Fruit fly (Drosophila melanogaster) whole organism, embryonic: ENCODE results near the gene Ykt6.
A peak's percentile ranks its signal among the peaks of the same experiment; 100 is the strongest.

Experiments used
- Abd-B ChIP-seq: fragments of 200-800 bp; sonication (Bioruptor generic); optimal IDR thresholded peaks from 2 replicates; lab custom pipeline; 2018; ENCODE audit warnings: missing biosample characterization, mild to moderate bottlenecking, missing genetic modification characterization, moderate library complexity
- CG10274 ChIP-seq: fragments of 200-800 bp; sonication (Bioruptor generic); optimal IDR thresholded peaks from 3 replicates; lab custom pipeline; 2017; ENCODE audit warnings: missing biosample characterization, mild to moderate bottlenecking, missing genetic modification characterization
- CG10565 ChIP-seq: fragments of 200-800 bp; sonication (Bioruptor generic); optimal IDR thresholded peaks from 3 replicates; lab custom pipeline; 2016; ENCODE audit warnings: missing biosample characterization, mild to moderate bottlenecking, missing genetic modification characterization
- CG10959 ChIP-seq: fragments of 200-800 bp; sonication (Bioruptor generic); IDR thresholded peaks from 2 replicates; pipeline ENCODE4 v1.3.6; 2022; ENCODE audit warnings: missing biosample characterization, missing genetic modification characterization
- CG10979 ChIP-seq: fragments of 200-800 bp; sonication (Bioruptor generic); optimal IDR thresholded peaks from 2 replicates; lab custom pipeline; 2018; ENCODE audit warnings: missing biosample characterization, mild to moderate bottlenecking, missing genetic modification characterization, moderate library complexity
- CG12744 ChIP-seq: fragments of 200-800 bp; sonication (Bioruptor generic); optimal IDR thresholded peaks from 2 replicates; lab custom pipeline; 2016; ENCODE audit warnings: missing biosample characterization, missing genetic modification characterization
- CG14860 ChIP-seq: fragments of 200-800 bp; sonication (Bioruptor generic); IDR thresholded peaks from 3 replicates; pipeline ENCODE4 v1.3.6; 2022; ENCODE audit warnings: missing biosample characterization, missing genetic modification characterization; ENCODE audit not compliant: partially characterized antibody
- CG15011 ChIP-seq: fragments of 200-800 bp; sonication (Bioruptor generic); optimal IDR thresholded peaks from 3 replicates; lab custom pipeline; 2018; ENCODE audit warnings: missing biosample characterization, mild to moderate bottlenecking, missing genetic modification characterization
- CG17829 ChIP-seq: fragments of 200-800 bp; optimal IDR thresholded peaks from 2 replicates; lab custom pipeline; 2019; ENCODE audit warnings: missing biosample characterization, mild to moderate bottlenecking, missing genetic modification characterization, moderate library complexity
- CG18599 ChIP-seq: fragments of 200-800 bp; sonication (Bioruptor generic); optimal IDR thresholded peaks from 3 replicates; lab custom pipeline; 2017; ENCODE audit warnings: missing biosample characterization, missing genetic modification characterization, mild to moderate bottlenecking, moderate library complexity, missing genetic modification reagents
- CG18619 ChIP-seq: fragments of 200-800 bp; sonication (Bioruptor generic); optimal IDR thresholded peaks from 3 replicates; lab custom pipeline; 2017; ENCODE audit warnings: missing biosample characterization, mild to moderate bottlenecking, missing genetic modification characterization
- CG31441 ChIP-seq: fragments of 200-800 bp; sonication (Bioruptor generic); IDR thresholded peaks from 2 replicates; pipeline ENCODE4 v1.3.6; 2022; ENCODE audit warnings: missing biosample characterization, missing genetic modification characterization
- CG3281 ChIP-seq: fragments of 200-800 bp; sonication (Bioruptor generic); optimal IDR thresholded peaks from 3 replicates; lab custom pipeline; 2017; ENCODE audit warnings: missing biosample characterization, mild to moderate bottlenecking, missing genetic modification characterization
- CG34376 ChIP-seq: fragments of 200-800 bp; sonication (Bioruptor generic); optimal IDR thresholded peaks from 2 replicates; lab custom pipeline; 2018; ENCODE audit warnings: missing biosample characterization, mild to moderate bottlenecking, missing genetic modification characterization
- CG43689 ChIP-seq: fragments of 200-800 bp; sonication (Bioruptor generic); IDR thresholded peaks from 2 replicates; pipeline ENCODE4 v1.3.6; 2022; ENCODE audit warnings: missing biosample characterization, missing genetic modification characterization
- CG4424 ChIP-seq: fragments of 200-800 bp; sonication (Bioruptor generic); optimal IDR thresholded peaks from 3 replicates; lab custom pipeline; 2016; ENCODE audit warnings: missing biosample characterization, missing genetic modification characterization
- CG7556 ChIP-seq: fragments of 200-800 bp; sonication (Bioruptor generic); optimal IDR thresholded peaks from 2 replicates; lab custom pipeline; 2017; ENCODE audit warnings: missing biosample characterization, mild to moderate bottlenecking, missing genetic modification characterization
- CG9727 ChIP-seq: fragments of 200-800 bp; sonication (Bioruptor generic); optimal IDR thresholded peaks from 3 replicates; lab custom pipeline; 2017; ENCODE audit warnings: missing biosample characterization, mild to moderate bottlenecking, missing genetic modification characterization
- CTCF ChIP-seq: fragments of 200-800 bp; sonication (Bioruptor generic); optimal IDR thresholded peaks from 2 replicates; lab custom pipeline; 2017; ENCODE audit warnings: missing biosample characterization, mild to moderate bottlenecking, missing genetic modification characterization, moderate library complexity
- Deaf1 ChIP-seq: fragments of 200-800 bp; optimal IDR thresholded peaks from 3 replicates; lab custom pipeline; 2019; ENCODE audit warnings: missing biosample characterization, mild to moderate bottlenecking, missing genetic modification characterization, moderate library complexity
- Dp ChIP-seq: fragments of 200-800 bp; sonication (Bioruptor generic); optimal IDR thresholded peaks from 2 replicates; lab custom pipeline; 2018; ENCODE audit warnings: missing biosample characterization, mild to moderate bottlenecking, missing genetic modification characterization, moderate library complexity
- Elba2 ChIP-seq: fragments of 200-800 bp; sonication (Bioruptor generic); optimal IDR thresholded peaks from 3 replicates; lab custom pipeline; 2016; ENCODE audit warnings: missing biosample characterization, missing genetic modification characterization
- MTF-1 ChIP-seq: fragments of 200-800 bp; sonication (Bioruptor generic); optimal IDR thresholded peaks from 2 replicates; lab custom pipeline; 2018; ENCODE audit warnings: missing biosample characterization, mild to moderate bottlenecking, missing genetic modification characterization, borderline replicate concordance
- Mrtf ChIP-seq: fragments of 200-800 bp; sonication (Bioruptor generic); IDR thresholded peaks from 3 replicates; pipeline ENCODE4 v1.3.6; 2022; ENCODE audit warnings: missing biosample characterization, missing genetic modification characterization
- Rx ChIP-seq: fragments of 200-800 bp; sonication (Bioruptor generic); IDR thresholded peaks from 2 replicates; pipeline ENCODE4 v1.3.6; 2022; ENCODE audit warnings: missing biosample characterization, missing genetic modification characterization
- Sin3A ChIP-seq: fragments of >200 bp; optimal IDR thresholded peaks from 2 replicates; lab custom pipeline; 2018
- Sry-δ ChIP-seq: fragments of 200-800 bp; sonication (Bioruptor generic); optimal IDR thresholded peaks from 2 replicates; lab custom pipeline; 2016; ENCODE audit warnings: missing biosample characterization, missing genetic modification characterization
- Xrp1 ChIP-seq: fragments of 200-800 bp; sonication (Bioruptor generic); IDR thresholded peaks from 2 replicates; pipeline ENCODE4 v1.3.6; 2022; ENCODE audit warnings: missing biosample characterization, missing genetic modification characterization
- bowl ChIP-seq: fragments of 200-800 bp; sonication (Bioruptor generic); IDR thresholded peaks from 2 replicates; pipeline ENCODE4 v1.3.6; 2022; ENCODE audit warnings: missing biosample characterization, missing genetic modification characterization
- cg ChIP-seq: fragments of 200-800 bp; sonication (Bioruptor generic); optimal IDR thresholded peaks from 3 replicates; lab custom pipeline; 2019; ENCODE audit warnings: missing biosample characterization, mild to moderate bottlenecking, missing genetic modification characterization, moderate library complexity
- da ChIP-seq: fragments of 200-800 bp; sonication (Bioruptor generic); optimal IDR thresholded peaks from 2 replicates; lab custom pipeline; 2016; ENCODE audit warnings: missing biosample characterization, missing genetic modification characterization
- dpn ChIP-seq, 2 experiments: fragments of 200-800 bp; sonication (Bioruptor generic); optimal IDR thresholded peaks; 3 replicates each; lab custom pipeline; 2016; ENCODE audit warnings: missing biosample characterization in 2 of 2, missing genetic modification characterization in 2 of 2
- fd102C ChIP-seq: fragments of 200-800 bp; sonication (Bioruptor generic); optimal IDR thresholded peaks from 2 replicates; lab custom pipeline; 2018; ENCODE audit warnings: missing biosample characterization, mild to moderate bottlenecking, missing genetic modification characterization, moderate library complexity
- gcm2 ChIP-seq: fragments of 200-800 bp; sonication (Bioruptor generic); optimal IDR thresholded peaks from 2 replicates; lab custom pipeline; 2016; ENCODE audit warnings: missing biosample characterization, missing genetic modification characterization
- hkb ChIP-seq, 2 experiments: fragments of 200-800 bp in 1 of 2; fragments of >200 bp in 1 of 2; sonication (Bioruptor generic) in 1 of 2; IDR thresholded peaks in 1 of 2; optimal IDR thresholded peaks in 1 of 2; 2 replicates each; pipeline versions ENCODE4 v1.3.6 to Lab custom; 2017 to 2022; ENCODE audit warnings: missing biosample characterization in 1 of 2, missing genetic modification characterization in 1 of 2
- hth ChIP-seq: fragments of >200 bp; optimal IDR thresholded peaks from 2 replicates; lab custom pipeline; 2017; ENCODE audit warnings: inconsistent platforms
- kni ChIP-seq: fragments of 200-800 bp; sonication (Bioruptor generic); optimal IDR thresholded peaks from 3 replicates; lab custom pipeline; 2017; ENCODE audit warnings: mild to moderate bottlenecking, missing biosample characterization, missing genetic modification reagents, missing genetic modification characterization
- knrl ChIP-seq: fragments of 200-800 bp; sonication (Bioruptor generic); IDR thresholded peaks from 3 replicates; pipeline ENCODE4 v1.3.6; 2022; ENCODE audit warnings: missing biosample characterization, missing genetic modification characterization; ENCODE audit not compliant: partially characterized antibody
- luna ChIP-seq: fragments of 200-800 bp; sonication (Bioruptor generic); optimal IDR thresholded peaks from 2 replicates; lab custom pipeline; 2016; ENCODE audit warnings: missing biosample characterization, missing genetic modification characterization
- maf-S ChIP-seq: fragments of 200-800 bp; sonication (Bioruptor generic); optimal IDR thresholded peaks from 2 replicates; lab custom pipeline; 2016; ENCODE audit warnings: missing biosample characterization, missing genetic modification characterization
- nerfin-1 ChIP-seq: fragments of 200-800 bp; sonication (Bioruptor generic); optimal IDR thresholded peaks from 3 replicates; lab custom pipeline; 2019; ENCODE audit warnings: missing biosample characterization, mild to moderate bottlenecking, missing genetic modification characterization, moderate library complexity
- phol ChIP-seq: fragments of 200-800 bp; sonication (Bioruptor generic); optimal IDR thresholded peaks from 3 replicates; lab custom pipeline; 2018; ENCODE audit warnings: missing biosample characterization, mild to moderate bottlenecking, missing genetic modification characterization, moderate library complexity
- psq ChIP-seq: fragments of 200-800 bp; sonication (Bioruptor generic); optimal IDR thresholded peaks from 2 replicates; lab custom pipeline; 2017; ENCODE audit warnings: missing biosample characterization, missing genetic modification characterization
- pzg ChIP-seq: fragments of 200-800 bp; sonication (Bioruptor generic); optimal IDR thresholded peaks from 3 replicates; lab custom pipeline; 2018; ENCODE audit warnings: missing biosample characterization, mild to moderate bottlenecking, missing genetic modification characterization, moderate library complexity
- sc ChIP-seq, 3 experiments: fragments of >200 bp in 2 of 3; fragments of 200-800 bp in 1 of 3; sonication (Bioruptor generic) in 1 of 3; optimal IDR thresholded peaks; 2 replicates in 2 of 3; 3 replicates in 1 of 3; lab custom pipeline; 2017; ENCODE audit warnings: mild to moderate bottlenecking in 1 of 3, missing biosample characterization in 1 of 3, missing genetic modification characterization in 1 of 3, missing genetic modification reagents in 1 of 3
- tap ChIP-seq: fragments of 200-800 bp; optimal IDR thresholded peaks from 3 replicates; lab custom pipeline; 2019; ENCODE audit warnings: missing biosample characterization, mild to moderate bottlenecking, missing genetic modification characterization, moderate library complexity
- vnd ChIP-seq: fragments of 200-800 bp; sonication (Bioruptor generic); IDR thresholded peaks from 3 replicates; pipeline ENCODE4 v1.3.6; 2022; ENCODE audit warnings: missing biosample characterization, missing genetic modification characterization; ENCODE audit not compliant: partially characterized antibody
- zen2 ChIP-seq: fragments of 200-800 bp; sonication (Bioruptor generic); IDR thresholded peaks from 3 replicates; pipeline ENCODE4 v1.3.6; 2022; ENCODE audit warnings: missing biosample characterization, missing genetic modification characterization; ENCODE audit not compliant: partially characterized antibody

Gene Ykt6

DNA sequence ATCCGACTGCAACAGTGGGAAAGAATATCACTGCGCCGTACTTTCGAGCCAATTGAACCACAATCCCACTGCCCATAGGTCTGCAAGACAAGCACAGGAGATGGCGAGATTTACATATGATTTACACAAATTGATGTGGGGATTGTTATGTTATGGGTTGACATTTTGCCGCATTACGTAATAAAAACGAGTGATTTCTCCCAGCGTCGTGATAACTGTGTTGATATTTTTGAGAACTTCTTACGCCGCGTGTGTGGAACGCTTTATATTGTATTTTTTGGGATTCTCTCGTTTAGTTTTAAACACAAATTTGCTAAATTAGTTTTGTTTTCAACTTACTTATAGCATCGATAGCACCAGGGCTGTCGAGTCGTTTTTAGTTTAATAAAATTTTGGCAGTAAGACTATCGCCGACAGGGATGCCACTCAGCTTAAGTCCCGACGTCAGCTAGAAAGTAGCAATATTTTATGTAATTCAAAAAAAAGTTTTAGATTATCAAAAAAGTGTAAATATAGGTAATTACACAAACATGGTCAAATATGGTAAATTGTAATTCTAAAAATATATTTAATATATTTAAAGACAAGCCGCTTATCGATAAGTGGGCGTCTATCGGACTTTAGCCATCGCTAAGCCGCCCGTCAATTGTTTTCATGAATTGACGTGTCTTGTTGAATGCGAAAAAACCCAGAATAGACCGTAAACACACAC, 26.6 kb upstream of the Ykt6 start, which contains the start of the genes CG45089, ND-MNLL and p115 (continued):
- TF ChIP-seq sc (optimal IDR thresholded peaks at IDR 0.05; lab: Kevin White, UChicago) (no peak), sc (GFP tag; optimal IDR thresholded peaks at IDR 0.05; lab: Kevin White, UChicago) (peak; percentile 6), CG12744 (GFP tag; lab: Kevin White, UChicago) (no peak), CG14860 (GFP tag; lab: Robert Waterston, UW) (peak; percentile 61; the same call in 2 of the 3 replicates), CG9727 (GFP tag; lab: Kevin White, UChicago) (peak; percentile 71), CG10565 (GFP tag; lab: Kevin White, UChicago) (no peak), Dp (GFP tag; lab: Kevin White, UChicago) (peak; percentile 35), tap (peak; percentile 39), psq (GFP tag; lab: Kevin White, UChicago) (no peak), knrl (GFP tag; lab: Robert Waterston, UW) (peak; percentile 69), Mrtf (no peak), Sry-δ (GFP tag; lab: Kevin White, UChicago) (peak; percentile 78), CG10274 (GFP tag; lab: Kevin White, UChicago) (no peak), CG10959 (GFP tag; lab: Robert Waterston, UW) (no peak), CG15011 (no peak), CG34376 (GFP tag; lab: Kevin White, UChicago) (no peak), maf-S (no peak), nerfin-1 (tag; lab: Kevin White, UChicago) (peak; percentile 41), CG31441 (peak; percentile 64), phol (tag; lab: Kevin White, UChicago) (peak; percentile 69), luna (GFP tag; lab: Kevin White, UChicago) (no peak), CG18599 (GFP tag; lab: Kevin White, UChicago) (peak; percentile 51), Elba2 (peak; percentile 67), CG17829 (tag; lab: Kevin White, UChicago) (peak; percentile 77), vnd (GFP tag; lab: Robert Waterston, UW) (no peak), pzg (peak; percentile 59), Rx (GFP tag; lab: Robert Waterston, UW) (0 out of 2 replicates have a peak, but pooled peaks have one; percentile 3), Abd-B (GFP tag; lab: Kevin White, UChicago) (peak; percentile 65), MTF-1 (no peak), gcm2 (GFP tag; lab: Kevin White, UChicago) (no peak), CG18619 (GFP tag; lab: Kevin White, UChicago) (peak; percentile 17), Xrp1 (GFP tag; lab: Robert Waterston, UW) (peak; percentile 57; the same call in 1 of the 2 replicates), Sin3A (lab: Kevin White, UChicago) (peak; percentile 56), dpn (GFP tag; optimal IDR thresholded peaks at IDR 0.05; lab: Kevin White, UChicago) (peak; percentile 11 to 68), CTCF (GFP tag; lab: Kevin White, UChicago) (no peak), CG7556 (peak; percentile 26), hth (lab: Kevin White, UChicago) (no peak), hkb (optimal IDR thresholded peaks at IDR 0.05; lab: Kevin White, UChicago) (no peak), hkb (GFP tag; IDR thresholded peaks at IDR 0.05; lab: Robert Waterston, UW) (peak; percentile 49), Deaf1 (tag; lab: Kevin White, UChicago) (peak; percentile 15), bowl (GFP tag; lab: Robert Waterston, UW) (no peak), fd102C (GFP tag; lab: Kevin White, UChicago) (no peak), zen2 (GFP tag; lab: Robert Waterston, UW) (no peak; the same call in 2 of the 3 replicates), cg (GFP tag; lab: Kevin White, UChicago) (no peak), kni (GFP tag; lab: Kevin White, UChicago) (no peak), CG3281 (GFP tag; lab: Kevin White, UChicago) (peak; percentile 53), CG43689 (GFP tag; lab: Robert Waterston, UW) (no peak), da (GFP tag; lab: Kevin White, UChicago) (no peak), CG10979 (tag; lab: Kevin White, UChicago) (peak; percentile 50), CG4424 (GFP tag; lab: Kevin White, UChicago) (peak; percentile 62)
